Worm (Caenorhabditis elegans): Measurements from ENCODE around the gene C28A5.1.

The C28A5.1 gene

ce11 chrIII:4449357-4449756, 15.2 kb upstream of the C28A5.1 start (continued):
- TF ChIP-seq ces-1 (GFP tag; optimal IDR thresholded peaks at IDR 0.05) (no peak), nhr-41 (GFP tag; IDR thresholded peaks at IDR 0.05) (no peak), jun-1 (tag; optimal IDR thresholded peaks at IDR 0.05) (no peak), duxl-1 (tag; optimal IDR thresholded peaks at IDR 0.05; ENCODE audit: poor library complexity) (no peak), lim-7 (GFP tag; IDR thresholded peaks at IDR 0.05) (peak; percentile 61; the same call in 1 of the 2 replicates), ceh-32 (tag; optimal IDR thresholded peaks at IDR 0.05; ENCODE audit: poor library complexity) (no peak), zip-11 (GFP tag; IDR thresholded peaks at IDR 0.05) (no peak), ama-1 (optimal IDR thresholded peaks at IDR 0.05) (no peak), lin-13 (GFP tag; optimal IDR thresholded peaks at IDR 0.05) (no peak), madf-5 (GFP tag; IDR thresholded peaks at IDR 0.05) (0 out of 4 replicates have a peak, but pooled peaks have one; percentile 6 to 28), lin-38 (GFP tag; IDR thresholded peaks at IDR 0.05) (peak; percentile 63), egl-43 (GFP tag; IDR thresholded peaks at IDR 0.05) (0 out of 2 replicates have a peak, but pooled peaks have one; percentile 41), ctbp-1 (GFP tag; IDR thresholded peaks at IDR 0.05) (no peak), snpc-1.2 (GFP tag; IDR thresholded peaks at IDR 0.05) (0 out of 2 replicates have a peak, but pooled peaks have one; percentile 53), vab-7 (GFP tag; IDR thresholded peaks at IDR 0.05) (peak; percentile 49; the same call in 1 of the 2 replicates), daf-19 (GFP tag; conservative IDR thresholded peaks at IDR 0.05) (peak; percentile 46; the same call in 1 of the 2 replicates), Y48G9A.11 (GFP tag; IDR thresholded peaks at IDR 0.05) (no peak), spr-3 (GFP tag; optimal IDR thresholded peaks at IDR 0.05) (no peak), unc-39 (tag; optimal IDR thresholded peaks at IDR 0.05) (no peak), mdt-29 (GFP tag; IDR thresholded peaks at IDR 0.05) (0 out of 2 replicates have a peak, but pooled peaks have one; percentile 7), dpl-1 (GFP tag; optimal IDR thresholded peaks at IDR 0.05) (no peak), zag-1 (tag; optimal IDR thresholded peaks at IDR 0.05) (no peak), hif-1 (tag; optimal IDR thresholded peaks at IDR 0.05) (no peak), Y105C5A.15 (GFP tag; IDR thresholded peaks at IDR 0.05) (no peak), F49E8.2 (tag; optimal IDR thresholded peaks at IDR 0.05; ENCODE audit: borderline replicate concordance) (peak; percentile 48)

- peak; percentile 9 for TF ChIP-seq aha-1 (tag)
- no peak for TF ChIP-seq nhr-48 (tag; optimal IDR thresholded peaks at IDR 0.05)
- TF ChIP-seq Y105C5A.15 (GFP tag; IDR thresholded peaks at IDR 0.05) = no peak
- TF ChIP-seq dmd-8 (GFP tag; IDR thresholded peaks at IDR 0.05) = no peak
- TF ChIP-seq tra-1 (GFP tag; IDR thresholded peaks at IDR 0.05) = no peak
- TF ChIP-seq aly-2 (tag; optimal IDR thresholded peaks at IDR 0.05) = no peak
- no peak for TF ChIP-seq lin-13 (GFP tag; optimal IDR thresholded peaks at IDR 0.05)
- peak in 1 of 2 experiments; percentile 89 for TF ChIP-seq unc-62 (GFP tag; optimal IDR thresholded peaks at IDR 0.05 in 1 of 2)
- no peak for TF ChIP-seq unc-62 (tag; optimal IDR thresholded peaks at IDR 0.05)
These were observed 13.9 kb upstream of the C28A5.1 start for ce11 chrIII:4448029-4448428.

ce11 chrIII:4444492-4444891, 10.3 kb upstream of the C28A5.1 start:
- TF ChIP-seq sdz-12 (GFP tag; optimal IDR thresholded peaks at IDR 0.05) (no peak), nhr-25 (tag; optimal IDR thresholded peaks at IDR 0.05; ENCODE audit: borderline replicate concordance, insufficient read depth) (no peak), aha-1 (tag) (peak; percentile 9), nhr-76 (tag; optimal IDR thresholded peaks at IDR 0.05) (no peak), T26A8.4 (GFP tag; IDR thresholded peaks at IDR 0.05) (no peak), cey-2 (tag; optimal IDR thresholded peaks at IDR 0.05; ENCODE audit: borderline replicate concordance, insufficient read depth) (no peak)

ce11 chrIII:4441781-4442180, 7.6 kb upstream of the C28A5.1 start, which contains the start of gene nex-3:
nex-3 (plus strand) TSS chrIII:4442081.
- no peak for TF ChIP-seq mxl-3 (GFP tag; optimal IDR thresholded peaks at IDR 0.05)
- TF ChIP-seq hif-1 (tag; optimal IDR thresholded peaks at IDR 0.05) = no peak
- no peak for TF ChIP-seq tra-1 (GFP tag; IDR thresholded peaks at IDR 0.05)
- TF ChIP-seq ceh-62 (tag; optimal IDR thresholded peaks at IDR 0.05) = no peak
- TF ChIP-seq egl-27 (tag; optimal IDR thresholded peaks at IDR 0.05) = no peak
- TF ChIP-seq nhr-10 (tag; optimal IDR thresholded peaks at IDR 0.05) = no peak
- no peak for TF ChIP-seq mep-1 (tag; optimal IDR thresholded peaks at IDR 0.05)
- no peak for TF ChIP-seq dmd-8 (GFP tag; IDR thresholded peaks at IDR 0.05)
- TF ChIP-seq daf-12 (tag; optimal IDR thresholded peaks at IDR 0.05) = no peak
- no peak for TF ChIP-seq F10B5.3 (tag; optimal IDR thresholded peaks at IDR 0.05)
- no peak for TF ChIP-seq nhr-11 (tag; optimal IDR thresholded peaks at IDR 0.05)
- TF ChIP-seq egl-43 (GFP tag; IDR thresholded peaks at IDR 0.05) = no peak
- TF ChIP-seq arid-1 (GFP tag; conservative IDR thresholded peaks at IDR 0.05) = no peak
- no peak for TF ChIP-seq sdz-12 (GFP tag; optimal IDR thresholded peaks at IDR 0.05)
- no peak for TF ChIP-seq hlh-30 (tag; optimal IDR thresholded peaks at IDR 0.05; ENCODE audit: insufficient read depth)

Measured in whole organism, L4 larva.